Worm (Caenorhabditis elegans) whole organism, mixed stage, embryonic: Measurements from ENCODE around the gene rpt-2.

Source experiments
- bed-3 ChIP-seq: fragments of 200-800 bp; sonication (Bioruptor generic); optimal IDR thresholded peaks from 3 replicates; lab custom pipeline; 2018; ENCODE audit warnings: mild to moderate bottlenecking, missing genetic modification characterization, moderate library complexity, missing compliant biosample characterization
- blmp-1 ChIP-seq: fragments of 150-350 bp; optimal IDR thresholded peaks from 2 replicates; lab custom pipeline; 2014; ENCODE audit warnings: missing biosample characterization, missing genetic modification characterization
- ceh-39 ChIP-seq: fragments of 150-350 bp; optimal IDR thresholded peaks from 2 replicates; lab custom pipeline; 2014; ENCODE audit warnings: missing biosample characterization, missing genetic modification characterization
- ceh-43 ChIP-seq: fragments of 200-800 bp; sonication (Bioruptor generic); optimal IDR thresholded peaks from 2 replicates; lab custom pipeline; 2018; ENCODE audit warnings: mild to moderate bottlenecking, missing genetic modification characterization, moderate library complexity, missing compliant biosample characterization
- ces-1 ChIP-seq: fragments of 150-350 bp; optimal IDR thresholded peaks from 2 replicates; lab custom pipeline; 2014; ENCODE audit warnings: missing biosample characterization, missing genetic modification reagents, missing genetic modification characterization
- cnd-1 ChIP-seq: fragments of 200-800 bp; sonication (Bioruptor generic); optimal IDR thresholded peaks from 2 replicates; lab custom pipeline; 2018; ENCODE audit warnings: mild to moderate bottlenecking, missing genetic modification characterization, missing compliant biosample characterization
- drap-1 ChIP-seq: fragments of 200-800 bp; sonication (Bioruptor generic); optimal IDR thresholded peaks from 3 replicates; lab custom pipeline; 2018; ENCODE audit warnings: mild to moderate bottlenecking, missing genetic modification characterization, missing compliant biosample characterization
- elt-1 ChIP-seq: sonication (generic microtip); optimal IDR thresholded peaks from 2 replicates; lab custom pipeline; 2017; ENCODE audit warnings: missing genetic modification characterization, mild to moderate bottlenecking, missing compliant biosample characterization, antibody characterized with exemption, moderate library complexity, borderline replicate concordance; ENCODE audit not compliant: insufficient read depth
- elt-3 ChIP-seq: fragments of 150-350 bp; optimal IDR thresholded peaks from 2 replicates; lab custom pipeline; 2014; ENCODE audit warnings: missing biosample characterization, missing genetic modification characterization
- flh-1 ChIP-seq: fragments of 200-800 bp; sonication (Bioruptor generic); optimal IDR thresholded peaks from 2 replicates; lab custom pipeline; 2018; ENCODE audit warnings: mild to moderate bottlenecking, missing genetic modification characterization, moderate library complexity, missing compliant biosample characterization
- ham-2 ChIP-seq: fragments of 200-800 bp; sonication (Bioruptor generic); optimal IDR thresholded peaks from 2 replicates; lab custom pipeline; 2018; ENCODE audit warnings: mild to moderate bottlenecking, missing genetic modification characterization, missing compliant biosample characterization
- hlh-1 ChIP-seq: fragments of 150-350 bp; optimal IDR thresholded peaks from 2 replicates; lab custom pipeline; 2014; ENCODE audit warnings: missing biosample characterization, missing genetic modification reagents, missing genetic modification characterization
- lin-13 ChIP-seq: fragments of 150-350 bp; optimal IDR thresholded peaks from 2 replicates; lab custom pipeline; 2014; ENCODE audit warnings: missing biosample characterization, missing genetic modification characterization
- lin-32 ChIP-seq: fragments of 200-800 bp; sonication (Bioruptor generic); optimal IDR thresholded peaks from 2 replicates; lab custom pipeline; 2018; ENCODE audit warnings: mild to moderate bottlenecking, missing genetic modification characterization, missing compliant biosample characterization
- lsy-2 ChIP-seq: fragments of 150-350 bp; optimal IDR thresholded peaks from 2 replicates; lab custom pipeline; 2014; ENCODE audit warnings: missing biosample characterization, missing genetic modification characterization
- mab-5 ChIP-seq: fragments of 150-350 bp; optimal IDR thresholded peaks from 2 replicates; lab custom pipeline; 2014; ENCODE audit warnings: missing biosample characterization, missing genetic modification characterization
- mep-1 ChIP-seq: fragments of 150-350 bp; optimal IDR thresholded peaks from 2 replicates; lab custom pipeline; 2017; ENCODE audit warnings: missing biosample characterization, missing genetic modification reagents, missing genetic modification characterization, inconsistent platforms
- mls-2 ChIP-seq: sonication (generic microtip); optimal IDR thresholded peaks from 2 replicates; lab custom pipeline; 2016; ENCODE audit warnings: mild to moderate bottlenecking, missing genetic modification characterization, moderate library complexity, missing compliant biosample characterization
- nhr-12 ChIP-seq: fragments of 150-350 bp; optimal IDR thresholded peaks from 2 replicates; lab custom pipeline; 2014; ENCODE audit warnings: missing biosample characterization, missing genetic modification characterization
- nhr-2 ChIP-seq: fragments of 150-350 bp; optimal IDR thresholded peaks from 2 replicates; lab custom pipeline; 2014; ENCODE audit warnings: missing biosample characterization, missing genetic modification characterization
- nhr-237 ChIP-seq: fragments of 150-350 bp; optimal IDR thresholded peaks from 2 replicates; lab custom pipeline; 2014; ENCODE audit warnings: missing biosample characterization, missing genetic modification characterization
- nhr-28 ChIP-seq: fragments of 150-350 bp; optimal IDR thresholded peaks from 2 replicates; lab custom pipeline; 2014; ENCODE audit warnings: missing biosample characterization, missing genetic modification characterization
- nhr-76 ChIP-seq: sonication (generic microtip); optimal IDR thresholded peaks from 2 replicates; lab custom pipeline; 2017; ENCODE audit warnings: missing biosample characterization, missing genetic modification characterization
- pha-4 ChIP-seq: fragments of 150-350 bp; optimal IDR thresholded peaks from 2 replicates; lab custom pipeline; 2018; ENCODE audit warnings: missing biosample characterization, missing genetic modification reagents, missing genetic modification characterization
- sem-2 ChIP-seq: fragments of 200-800 bp; sonication (Bioruptor generic); optimal IDR thresholded peaks from 2 replicates; lab custom pipeline; 2018; ENCODE audit warnings: mild to moderate bottlenecking, missing genetic modification characterization, missing compliant biosample characterization
- snpc-4 ChIP-seq: fragments of 150-350 bp; optimal IDR thresholded peaks from 2 replicates; lab custom pipeline; 2014; ENCODE audit warnings: missing biosample characterization, missing genetic modification characterization
- sptf-1 ChIP-seq: sonication (generic microtip); optimal IDR thresholded peaks from 2 replicates; lab custom pipeline; 2017; ENCODE audit warnings: mild to moderate bottlenecking, missing genetic modification characterization, moderate library complexity, missing compliant biosample characterization
- tbx-8 ChIP-seq: fragments of 200-800 bp; sonication (Bioruptor generic); optimal IDR thresholded peaks from 2 replicates; lab custom pipeline; 2018; ENCODE audit warnings: mild to moderate bottlenecking, missing genetic modification characterization, moderate library complexity, missing compliant biosample characterization
- unc-39 ChIP-seq: fragments of 150-350 bp; optimal IDR thresholded peaks from 2 replicates; lab custom pipeline; 2014; ENCODE audit warnings: missing biosample characterization, missing genetic modification characterization
- unc-62 ChIP-seq: fragments of 150-350 bp; optimal IDR thresholded peaks from 2 replicates; lab custom pipeline; 2014; ENCODE audit warnings: missing biosample characterization, missing genetic modification reagents, missing genetic modification characterization
- zip-8 ChIP-seq: fragments of 150-350 bp; optimal IDR thresholded peaks from 2 replicates; lab custom pipeline; 2014; ENCODE audit warnings: missing biosample characterization, missing genetic modification characterization
- ztf-11 ChIP-seq: fragments of 150-350 bp; optimal IDR thresholded peaks from 2 replicates; lab custom pipeline; 2014; ENCODE audit warnings: missing biosample characterization, missing genetic modification characterization

Gene rpt-2

DNA sequence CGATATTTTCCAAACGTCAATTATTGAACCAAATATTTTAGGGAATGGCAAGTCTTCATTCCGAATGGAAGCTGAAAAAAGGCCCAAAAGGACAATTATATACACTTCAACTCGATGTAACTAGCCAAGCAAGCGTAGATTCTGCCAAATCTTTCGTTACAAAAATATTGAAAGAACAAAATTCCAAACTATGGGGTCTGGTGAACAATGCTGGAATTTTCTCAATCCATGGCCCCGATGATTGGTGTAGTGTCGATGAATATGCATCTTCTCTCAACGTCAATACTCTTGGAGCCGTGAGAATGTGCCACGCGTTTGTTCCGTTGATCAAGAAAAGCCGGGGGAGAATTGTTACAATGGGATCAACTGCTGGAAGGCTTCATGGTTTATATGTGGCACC is 33.2 kb downstream of the rpt-2 start:
- no peak for TF ChIP-seq nhr-76 (tag; lab: Kevin White, UChicago)
- TF ChIP-seq mls-2 (tag; lab: Kevin White, UChicago): no peak
- no peak for TF ChIP-seq ces-1 (GFP tag; lab: Kevin White, UChicago)
- TF ChIP-seq ham-2 (GFP tag; lab: Kevin White, UChicago): no peak
- TF ChIP-seq hlh-1: no peak
- no peak for TF ChIP-seq bed-3 (GFP tag; lab: Kevin White, UChicago)
- no peak for TF ChIP-seq sptf-1 (tag; lab: Kevin White, UChicago)
- no peak for TF ChIP-seq elt-3 (tag; lab: Kevin White, UChicago)
- no peak for TF ChIP-seq unc-39 (tag; lab: Kevin White, UChicago)
- TF ChIP-seq ceh-43: no peak
- TF ChIP-seq nhr-237 (tag; lab: Kevin White, UChicago): no peak
- no peak for TF ChIP-seq cnd-1 (tag; lab: Kevin White, UChicago)
- TF ChIP-seq snpc-4 (tag; lab: Kevin White, UChicago): no peak
- no peak for TF ChIP-seq lsy-2 (tag; lab: Kevin White, UChicago)
- no peak for TF ChIP-seq mep-1 (tag; lab: Kevin White, UChicago)
- no peak for TF ChIP-seq lin-32 (GFP tag; lab: Kevin White, UChicago)
- TF ChIP-seq pha-4 (tag; lab: Kevin White, UChicago): no peak
- TF ChIP-seq drap-1 (GFP tag; lab: Kevin White, UChicago): no peak
- TF ChIP-seq lin-13 (tag; lab: Kevin White, UChicago): no peak
- TF ChIP-seq ztf-11 (tag; lab: Kevin White, UChicago): no peak

DNA sequence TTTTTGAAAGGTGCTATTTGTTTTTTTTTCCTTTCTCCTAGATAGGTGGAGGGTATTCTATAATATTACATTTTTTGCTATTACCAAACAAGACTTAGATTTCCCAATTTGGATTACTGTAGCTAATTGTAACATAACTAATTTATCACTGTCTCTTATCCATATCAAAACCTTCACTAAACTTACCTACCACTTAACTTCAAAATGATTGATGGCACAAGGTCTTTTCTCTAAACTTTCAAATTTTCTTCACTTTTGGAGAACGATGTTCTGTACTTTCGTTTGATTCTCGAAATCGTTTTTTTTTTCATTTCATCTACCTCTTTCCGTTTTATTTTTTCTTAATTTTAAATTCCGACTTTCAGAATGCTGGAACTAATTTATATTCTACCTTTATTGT is 34.1 kb downstream of the rpt-2 start, which contains the start of gene dhs-16:
TSS of gene dhs-16 (plus strand) at position 366 of the 400 bp plus-strand sequence.
- TF ChIP-seq sem-2: no peak

DNA sequence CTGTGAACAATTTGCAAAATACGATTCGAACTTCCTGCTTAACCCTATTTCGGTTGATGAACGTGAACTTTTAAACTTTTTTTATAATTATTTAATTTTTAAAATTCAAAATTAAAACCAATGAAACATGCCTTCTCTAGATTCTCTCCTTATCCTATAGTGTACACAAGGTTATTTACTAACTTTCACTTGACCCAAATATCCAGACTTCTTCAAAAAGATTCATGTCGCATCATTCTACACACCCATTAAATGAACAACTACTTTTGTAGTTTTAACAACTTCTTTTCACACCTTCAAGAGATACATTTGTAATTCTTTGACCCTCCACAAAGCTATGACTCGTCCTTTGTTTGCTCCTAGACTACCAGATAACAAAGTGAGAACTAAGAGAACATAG is 34.7 kb downstream of the rpt-2 start:
- TF ChIP-seq mls-2 (tag; lab: Kevin White, UChicago) (no peak), ces-1 (GFP tag; lab: Kevin White, UChicago) (no peak), unc-62 (GFP tag; lab: Kevin White, UChicago) (no peak), elt-3 (tag; lab: Kevin White, UChicago) (no peak), hlh-1 (no peak), nhr-237 (tag; lab: Kevin White, UChicago) (no peak), ztf-11 (tag; lab: Kevin White, UChicago) (no peak), ham-2 (GFP tag; lab: Kevin White, UChicago) (no peak), elt-1 (tag; lab: Kevin White, UChicago) (no peak), tbx-8 (GFP tag; lab: Kevin White, UChicago) (no peak), cnd-1 (tag; lab: Kevin White, UChicago) (no peak), lin-13 (tag; lab: Kevin White, UChicago) (no peak), ceh-43 (no peak), nhr-28 (tag; lab: Kevin White, UChicago) (no peak), nhr-12 (tag; lab: Kevin White, UChicago) (no peak), lsy-2 (tag; lab: Kevin White, UChicago) (no peak), nhr-76 (tag; lab: Kevin White, UChicago) (no peak), blmp-1 (no peak), pha-4 (tag; lab: Kevin White, UChicago) (no peak)

DNA sequence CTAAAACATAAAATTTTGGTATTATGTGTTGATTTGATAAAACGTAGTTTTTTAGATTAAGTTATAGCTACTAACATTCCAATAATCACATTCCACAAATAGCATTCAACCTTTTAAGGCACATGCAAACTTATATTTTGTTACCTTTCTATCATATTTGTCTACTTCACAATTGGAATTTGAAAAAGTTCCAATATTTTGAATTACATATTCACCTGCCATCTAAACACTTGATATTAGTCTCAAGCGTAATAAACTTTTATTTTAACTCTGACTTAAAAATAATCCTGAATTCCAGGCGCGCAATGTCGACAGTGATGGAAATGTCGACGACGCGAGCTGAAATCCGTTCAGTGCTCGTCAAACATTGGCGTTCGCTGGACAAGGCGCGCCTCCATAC is 41.7 kb downstream of the rpt-2 start, which contains the start of gene acy-2:
TSS of gene acy-2 (plus strand) at position 301 of the 400 bp plus-strand sequence.
- TF ChIP-seq zip-8: no peak
- TF ChIP-seq ztf-11 (tag; lab: Kevin White, UChicago): no peak
- TF ChIP-seq elt-1 (tag; lab: Kevin White, UChicago): no peak
- TF ChIP-seq flh-1 (GFP tag; lab: Kevin White, UChicago): no peak
- no peak for TF ChIP-seq mls-2 (tag; lab: Kevin White, UChicago)
- TF ChIP-seq ces-1 (GFP tag; lab: Kevin White, UChicago): no peak
- no peak for TF ChIP-seq lin-13 (tag; lab: Kevin White, UChicago)
- no peak for TF ChIP-seq bed-3 (GFP tag; lab: Kevin White, UChicago)
- TF ChIP-seq sptf-1 (tag; lab: Kevin White, UChicago): no peak
- TF ChIP-seq nhr-2 (tag; lab: Kevin White, UChicago): no peak
- TF ChIP-seq blmp-1: no peak
- no peak for TF ChIP-seq lsy-2 (tag; lab: Kevin White, UChicago)
- TF ChIP-seq ceh-43: no peak
- no peak for TF ChIP-seq ceh-39 (tag; lab: Kevin White, UChicago)
- TF ChIP-seq unc-39 (tag; lab: Kevin White, UChicago): no peak
- TF ChIP-seq nhr-76 (tag; lab: Kevin White, UChicago): no peak
- TF ChIP-seq elt-3 (tag; lab: Kevin White, UChicago): no peak
- no peak for TF ChIP-seq mab-5 (tag; lab: Kevin White, UChicago)
- TF ChIP-seq ham-2 (GFP tag; lab: Kevin White, UChicago): no peak
- no peak for TF ChIP-seq drap-1 (GFP tag; lab: Kevin White, UChicago)
